Fruit fly (Drosophila melanogaster): ENCODE measurements around the gene Rbsn-5.
A peak's percentile ranks its signal among the peaks of the same experiment; 100 is the strongest.

Gene Rbsn-5

DNA sequence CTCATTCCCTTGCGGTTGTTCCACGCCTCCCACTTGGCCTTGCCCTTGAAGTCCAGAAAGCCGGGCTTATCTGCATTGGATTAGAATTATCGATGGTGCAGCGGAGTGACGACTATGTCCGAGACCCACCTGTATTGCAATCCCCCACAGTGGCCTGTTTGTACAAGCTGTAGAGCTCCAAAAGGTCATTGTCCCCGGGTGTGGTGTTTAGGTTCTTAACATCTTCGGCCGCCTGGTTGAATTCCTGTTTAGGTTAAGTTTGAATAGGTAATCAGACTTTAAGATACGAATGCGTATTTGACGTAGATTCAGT, 2.3 kb downstream of the Rbsn-5 start:
- TF ChIP-seq Bgb (GFP tag; IDR thresholded peaks at IDR 0.05; ENCODE audit: partially characterized antibody) (no peak), ftz-f1 (GFP tag; optimal IDR thresholded peaks at IDR 0.05) (peak; percentile 26), D (optimal IDR thresholded peaks at IDR 0.05) (peak; percentile 37), D (GFP tag; optimal IDR thresholded peaks at IDR 0.05) (no peak), MESR4 (GFP tag; optimal IDR thresholded peaks at IDR 0.05) (peak; percentile 51), usp (GFP tag; optimal IDR thresholded peaks at IDR 0.05) (peak; percentile 12)

DNA sequence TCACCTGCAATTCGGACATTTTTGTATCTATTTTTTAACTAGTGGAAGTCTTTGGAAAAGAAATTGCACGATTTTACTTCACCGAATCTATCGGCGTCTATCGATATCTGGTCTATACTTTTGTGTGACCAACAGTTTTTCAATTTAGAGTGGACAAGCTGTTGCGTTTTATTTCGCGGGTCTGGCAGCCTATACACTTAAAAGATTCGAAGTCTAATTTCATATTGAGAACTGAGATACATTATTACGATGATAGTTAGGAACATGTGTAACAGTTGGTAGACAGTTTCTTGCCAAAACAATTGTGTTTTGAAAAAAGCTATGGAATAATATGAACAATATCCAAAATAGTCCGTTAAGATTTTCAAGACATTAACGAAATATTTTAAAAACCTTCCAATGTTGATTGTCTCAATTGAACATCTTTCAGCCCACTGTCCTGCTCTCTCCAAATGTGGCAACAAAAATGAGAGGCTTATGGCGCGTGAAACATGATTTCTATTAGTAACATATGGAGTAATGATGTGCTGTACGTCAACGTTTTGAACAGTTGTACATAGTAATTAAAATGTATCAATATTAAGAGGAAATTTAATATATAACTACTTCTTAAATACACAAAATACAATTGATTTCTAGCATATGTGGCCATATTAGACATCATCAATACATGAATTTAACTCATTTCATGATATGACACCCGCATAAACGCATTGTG, 2.8 kb downstream of the Rbsn-5 start, which contains the start of gene Acbp1:
Gene Acbp1, minus strand, starts transcription at position 146 of the 718 bp plus-strand sequence.
- TF ChIP-seq Hey (tag; optimal IDR thresholded peaks at IDR 0.05) = peak; percentile 79
- peak; percentile 96 for TF ChIP-seq CG11723 (GFP tag; optimal IDR thresholded peaks at IDR 0.05)
- peak; percentile 89 for TF ChIP-seq CG14441 (GFP tag; IDR thresholded peaks at IDR 0.05)
- TF ChIP-seq Mad (GFP tag; optimal IDR thresholded peaks at IDR 0.05) = peak; percentile 91
- no peak for TF ChIP-seq HLHmδ (GFP tag; optimal IDR thresholded peaks at IDR 0.05)
- TF ChIP-seq CG4424 (GFP tag; optimal IDR thresholded peaks at IDR 0.05) = peak; percentile 95
- TF ChIP-seq HLH54F (GFP tag; optimal IDR thresholded peaks at IDR 0.05) = peak; percentile 95
- TF ChIP-seq slbo (GFP tag; IDR thresholded peaks at IDR 0.05) = peak; percentile 94
- peak; percentile 95 for TF ChIP-seq CG8944 (GFP tag; optimal IDR thresholded peaks at IDR 0.05)
- TF ChIP-seq crc (GFP tag; optimal IDR thresholded peaks at IDR 0.05) = peak; percentile 91
- TF ChIP-seq MBD-R2 (GFP tag; IDR thresholded peaks at IDR 0.05) = peak; percentile 84
- TF ChIP-seq Oli (tag; optimal IDR thresholded peaks at IDR 0.05) = peak; percentile 96
- TF ChIP-seq CG6813 (GFP tag; optimal IDR thresholded peaks at IDR 0.05) = peak; percentile 99
- peak; percentile 58 for TF ChIP-seq sima (GFP tag; optimal IDR thresholded peaks at IDR 0.05)
- peak; percentile 25 for TF ChIP-seq CG2129 (GFP tag; IDR thresholded peaks at IDR 0.05; ENCODE audit: partially characterized antibody)
- TF ChIP-seq Dfd (GFP tag; optimal IDR thresholded peaks at IDR 0.05) = no peak
- TF ChIP-seq sna (GFP tag; IDR thresholded peaks at IDR 0.05; ENCODE audit: partially characterized antibody) = peak; percentile 80
- TF ChIP-seq Jarid2 (GFP tag; optimal IDR thresholded peaks at IDR 0.05) = no peak
- TF ChIP-seq Hr39 (optimal IDR thresholded peaks at IDR 0.05) = no peak
- TF ChIP-seq gsb-n (tag; optimal IDR thresholded peaks at IDR 0.05) = peak; percentile 98
- peak; percentile 76 for TF ChIP-seq CG3065 (GFP tag; optimal IDR thresholded peaks at IDR 0.05)
- peak; percentile 95 for TF ChIP-seq ERR (GFP tag; optimal IDR thresholded peaks at IDR 0.05)
- TF ChIP-seq CG1792 (GFP tag; optimal IDR thresholded peaks at IDR 0.05) = peak; percentile 94
- TF ChIP-seq CG31441 (GFP tag; IDR thresholded peaks at IDR 0.05) = peak; percentile 97
- TF ChIP-seq exex (tag; optimal IDR thresholded peaks at IDR 0.05) = peak; percentile 92
- TF ChIP-seq CG18262 (tag; optimal IDR thresholded peaks at IDR 0.05) = peak; percentile 99
- peak; percentile 83; the same call in 2 of the 3 replicates for TF ChIP-seq CG34224 (GFP tag; IDR thresholded peaks at IDR 0.05; ENCODE audit: partially characterized antibody)
- TF ChIP-seq CG4328 (GFP tag; optimal IDR thresholded peaks at IDR 0.05) = peak; percentile 98
- TF ChIP-seq Aef1 (GFP tag; IDR thresholded peaks at IDR 0.05) = peak; percentile 90
- TF ChIP-seq hth (optimal IDR thresholded peaks at IDR 0.05) = no peak
- peak; percentile 73 for TF ChIP-seq CG7928 (GFP tag; optimal IDR thresholded peaks at IDR 0.05)
- peak; percentile 83 for TF ChIP-seq trh (GFP tag; optimal IDR thresholded peaks at IDR 0.05)
- peak; percentile 97 for TF ChIP-seq mirr (GFP tag; optimal IDR thresholded peaks at IDR 0.05)
- peak; percentile 94 for TF ChIP-seq CG1647 (GFP tag; optimal IDR thresholded peaks at IDR 0.05)
- peak; percentile 84 for TF ChIP-seq CG30431 (GFP tag; optimal IDR thresholded peaks at IDR 0.05)
- TF ChIP-seq pita (GFP tag; optimal IDR thresholded peaks at IDR 0.05) = no peak
- peak; percentile 65 for TF ChIP-seq yki (optimal IDR thresholded peaks at IDR 0.05)
- peak; percentile 90 for TF ChIP-seq Nf-YB (GFP tag; optimal IDR thresholded peaks at IDR 0.05)
- peak; percentile 71 for TF ChIP-seq GATAe (GFP tag; conservative IDR thresholded peaks at IDR 0.05)
- TF ChIP-seq Camta (GFP tag; optimal IDR thresholded peaks at IDR 0.05) = peak; percentile 95
- peak; percentile 88 for TF ChIP-seq H15 (GFP tag; IDR thresholded peaks at IDR 0.05)
- TF ChIP-seq Max (GFP tag; optimal IDR thresholded peaks at IDR 0.05) = peak; percentile 92
- peak; percentile 98 for TF ChIP-seq CG17568 (GFP tag; optimal IDR thresholded peaks at IDR 0.05)
- peak; percentile 81; the same call in 2 of the 3 replicates for TF ChIP-seq mld (GFP tag; IDR thresholded peaks at IDR 0.05; ENCODE audit: partially characterized antibody)

Measured in whole organism, embryonic.